Fruit fly (Drosophila melanogaster) whole organism, embryonic: Measurements from ENCODE around the gene CG15337.

Source experiments
- Abd-B ChIP-seq: fragments of 200-800 bp; sonication (Bioruptor generic); optimal IDR thresholded peaks from 2 replicates; lab custom pipeline; 2018; ENCODE audit warnings: missing biosample characterization, mild to moderate bottlenecking, missing genetic modification characterization, moderate library complexity
- Ada2b ChIP-seq: fragments of 200-800 bp; sonication (Bioruptor generic); IDR thresholded peaks from 2 replicates; pipeline ENCODE4 v1.3.6; 2022; ENCODE audit warnings: missing biosample characterization, missing genetic modification characterization
- Asciz ChIP-seq: fragments of 200-800 bp; sonication (Bioruptor generic); optimal IDR thresholded peaks from 2 replicates; lab custom pipeline; 2017; ENCODE audit warnings: missing biosample characterization, mild to moderate bottlenecking, missing genetic modification characterization, missing genetic modification reagents
- Awh ChIP-seq: fragments of 200-800 bp; sonication (Bioruptor generic); IDR thresholded peaks from 2 replicates; pipeline ENCODE4, ENCODE4 v1.3.6; 2022; ENCODE audit warnings: missing biosample characterization, missing genetic modification characterization
- CG10462 ChIP-seq: fragments of 200-800 bp; sonication (Bioruptor generic); optimal IDR thresholded peaks from 2 replicates; lab custom pipeline; 2016; ENCODE audit warnings: missing biosample characterization, missing genetic modification characterization
- CG12659 ChIP-seq: fragments of 200-800 bp; sonication (Bioruptor generic); optimal IDR thresholded peaks from 3 replicates; lab custom pipeline; 2017; ENCODE audit warnings: mild to moderate bottlenecking, missing biosample characterization, missing genetic modification reagents, missing genetic modification characterization
- CG14860 ChIP-seq: fragments of 200-800 bp; sonication (Bioruptor generic); IDR thresholded peaks from 3 replicates; pipeline ENCODE4 v1.3.6; 2022; ENCODE audit warnings: missing biosample characterization, missing genetic modification characterization; ENCODE audit not compliant: partially characterized antibody
- CG14965 ChIP-seq: fragments of 200-800 bp; sonication (Bioruptor generic); optimal IDR thresholded peaks from 2 replicates; lab custom pipeline; 2016; ENCODE audit warnings: missing biosample characterization, missing genetic modification characterization, borderline replicate concordance
- CG18011 ChIP-seq: fragments of 200-800 bp; sonication (Bioruptor generic); optimal IDR thresholded peaks from 2 replicates; lab custom pipeline; 2017; ENCODE audit warnings: missing biosample characterization, missing genetic modification characterization, mild to moderate bottlenecking, moderate library complexity, missing genotype
- CG2120 ChIP-seq: fragments of 200-800 bp; sonication (Bioruptor generic); optimal IDR thresholded peaks from 3 replicates; lab custom pipeline; 2016; ENCODE audit warnings: missing biosample characterization, missing genetic modification characterization
- CG2202 ChIP-seq: fragments of 200-800 bp; sonication (Bioruptor generic); optimal IDR thresholded peaks from 2 replicates; lab custom pipeline; 2018; ENCODE audit warnings: missing biosample characterization, mild to moderate bottlenecking, missing genetic modification characterization
- CG3726 ChIP-seq: fragments of 200-800 bp; sonication (Bioruptor generic); IDR thresholded peaks from 3 replicates; pipeline ENCODE4, ENCODE4 v1.3.6; 2022; ENCODE audit warnings: missing biosample characterization, missing genetic modification characterization
- CG4328 ChIP-seq: fragments of 200-800 bp; sonication (Bioruptor generic); optimal IDR thresholded peaks from 3 replicates; lab custom pipeline; 2017; ENCODE audit warnings: missing biosample characterization, missing genetic modification reagents, missing genetic modification characterization
- CG6654 ChIP-seq: fragments of 200-800 bp; sonication (Bioruptor generic); optimal IDR thresholded peaks from 2 replicates; lab custom pipeline; 2017; ENCODE audit warnings: missing biosample characterization, mild to moderate bottlenecking, missing genetic modification characterization
- CG7839 ChIP-seq: fragments of 200-800 bp; sonication (Bioruptor generic); optimal IDR thresholded peaks from 3 replicates; lab custom pipeline; 2018; ENCODE audit warnings: missing biosample characterization, mild to moderate bottlenecking, missing genetic modification characterization, moderate library complexity
- CG7928 ChIP-seq: fragments of 200-800 bp; sonication (Bioruptor generic); optimal IDR thresholded peaks from 2 replicates; lab custom pipeline; 2017; ENCODE audit warnings: missing biosample characterization, mild to moderate bottlenecking, missing genetic modification characterization
- CG8089 ChIP-seq: fragments of 200-800 bp; sonication (Bioruptor generic); optimal IDR thresholded peaks from 3 replicates; lab custom pipeline; 2016; ENCODE audit warnings: missing biosample characterization, missing genetic modification characterization
- D19A ChIP-seq: fragments of 200-800 bp; optimal IDR thresholded peaks from 3 replicates; lab custom pipeline; 2019; ENCODE audit warnings: missing biosample characterization, mild to moderate bottlenecking, missing genetic modification characterization, moderate library complexity
- Deaf1 ChIP-seq: fragments of 200-800 bp; optimal IDR thresholded peaks from 3 replicates; lab custom pipeline; 2019; ENCODE audit warnings: missing biosample characterization, mild to moderate bottlenecking, missing genetic modification characterization, moderate library complexity
- Dek ChIP-seq: fragments of 200-800 bp; sonication (Bioruptor generic); optimal IDR thresholded peaks from 3 replicates; lab custom pipeline; 2019; ENCODE audit warnings: missing biosample characterization, mild to moderate bottlenecking, missing genetic modification characterization, moderate library complexity
- E2f1 ChIP-seq: fragments of 200-800 bp; sonication (Bioruptor generic); IDR thresholded peaks from 2 replicates; pipeline ENCODE4 v1.3.6; 2022; ENCODE audit warnings: missing biosample characterization, missing genetic modification characterization
- E2f2 ChIP-seq: fragments of 200-800 bp; sonication (Bioruptor generic); IDR thresholded peaks from 2 replicates; pipeline ENCODE4 v1.3.6; 2022; ENCODE audit warnings: missing biosample characterization, missing genetic modification characterization
- Elba2 ChIP-seq: fragments of 200-800 bp; sonication (Bioruptor generic); optimal IDR thresholded peaks from 3 replicates; lab custom pipeline; 2016; ENCODE audit warnings: missing biosample characterization, missing genetic modification characterization
- Fer3 ChIP-seq: fragments of 200-800 bp; sonication (Bioruptor generic); optimal IDR thresholded peaks from 2 replicates; lab custom pipeline; 2018; ENCODE audit warnings: missing biosample characterization, mild to moderate bottlenecking, missing genetic modification characterization, moderate library complexity
- Gug ChIP-seq: fragments of 200-800 bp; sonication (Bioruptor generic); IDR thresholded peaks from 4 replicates; pipeline ENCODE4 v1.3.6; 2022; ENCODE audit warnings: missing biosample characterization, missing genetic modification characterization
- HmgD ChIP-seq: fragments of 200-800 bp; sonication (Bioruptor generic); optimal IDR thresholded peaks from 3 replicates; lab custom pipeline; 2016; ENCODE audit warnings: missing biosample characterization, missing genetic modification characterization
- Kr ChIP-seq: fragments of 200-800 bp; sonication (Bioruptor generic); optimal IDR thresholded peaks from 2 replicates; lab custom pipeline; 2017; ENCODE audit warnings: missing biosample characterization, mild to moderate bottlenecking, missing genetic modification characterization
- Lhr ChIP-seq: fragments of 200-800 bp; sonication (Bioruptor generic); optimal IDR thresholded peaks from 3 replicates; lab custom pipeline; 2017; ENCODE audit warnings: mild to moderate bottlenecking, missing biosample characterization, missing genetic modification reagents, missing genetic modification characterization
- MBD-R2 ChIP-seq: fragments of 200-800 bp; sonication (Bioruptor generic); IDR thresholded peaks from 2 replicates; pipeline ENCODE4 v1.3.6; 2022; ENCODE audit warnings: missing biosample characterization, missing genetic modification characterization
- Nf-YA ChIP-seq: fragments of 200-800 bp; sonication (Bioruptor generic); IDR thresholded peaks from 2 replicates; pipeline ENCODE4 v1.3.6; 2022; ENCODE audit warnings: missing biosample characterization, missing genetic modification characterization
- Six4 ChIP-seq: fragments of 200-800 bp; sonication (Bioruptor generic); optimal IDR thresholded peaks from 2 replicates; lab custom pipeline; 2016; ENCODE audit warnings: missing biosample characterization, missing genetic modification characterization
- cato ChIP-seq: fragments of 200-800 bp; sonication (Bioruptor generic); optimal IDR thresholded peaks from 2 replicates; lab custom pipeline; 2016; ENCODE audit warnings: missing biosample characterization, missing genetic modification characterization, borderline replicate concordance
- crp ChIP-seq, 2 experiments: fragments of 200-800 bp; sonication (Bioruptor generic); optimal IDR thresholded peaks; 2 replicates in 1 of 2; 3 replicates in 1 of 2; lab custom pipeline; 2017; ENCODE audit warnings: missing biosample characterization in 2 of 2, missing genetic modification characterization in 2 of 2, mild to moderate bottlenecking in 1 of 2, moderate library complexity in 1 of 2
- ems ChIP-seq: fragments of 200-800 bp; sonication (Bioruptor generic); optimal IDR thresholded peaks from 3 replicates; lab custom pipeline; 2016; ENCODE audit warnings: missing biosample characterization, missing genetic modification characterization
- exex ChIP-seq: fragments of 200-800 bp; sonication (Bioruptor generic); optimal IDR thresholded peaks from 4 replicates; lab custom pipeline; 2018; ENCODE audit warnings: missing biosample characterization, mild to moderate bottlenecking, missing genetic modification characterization, moderate library complexity
- gsb ChIP-seq: fragments of 200-800 bp; sonication (Bioruptor generic); IDR thresholded peaks from 2 replicates; pipeline ENCODE4 v1.3.6; 2022; ENCODE audit warnings: missing biosample characterization, missing genetic modification characterization
- her ChIP-seq: fragments of 200-800 bp; sonication (Bioruptor generic); optimal IDR thresholded peaks from 2 replicates; lab custom pipeline; 2016; ENCODE audit warnings: missing biosample characterization, missing genetic modification characterization
- insv ChIP-seq, 2 experiments: fragments of 200-800 bp; sonication (Bioruptor generic); optimal IDR thresholded peaks; 3 replicates each; lab custom pipeline; 2016 to 2018; ENCODE audit warnings: missing biosample characterization in 2 of 2, missing genetic modification characterization in 2 of 2
- nau ChIP-seq: fragments of 200-800 bp; sonication (Bioruptor generic); optimal IDR thresholded peaks from 3 replicates; lab custom pipeline; 2017; ENCODE audit warnings: missing biosample characterization, mild to moderate bottlenecking, missing genetic modification characterization, missing genetic modification reagents
- phol ChIP-seq: fragments of 200-800 bp; sonication (Bioruptor generic); optimal IDR thresholded peaks from 3 replicates; lab custom pipeline; 2018; ENCODE audit warnings: missing biosample characterization, mild to moderate bottlenecking, missing genetic modification characterization, moderate library complexity
- scrt ChIP-seq: fragments of 200-800 bp; sonication (Bioruptor generic); optimal IDR thresholded peaks from 2 replicates; lab custom pipeline; 2018; ENCODE audit warnings: missing biosample characterization, mild to moderate bottlenecking, missing genetic modification characterization, moderate library complexity
- sd ChIP-seq: fragments of 200-800 bp; sonication (Bioruptor generic); optimal IDR thresholded peaks from 3 replicates; lab custom pipeline; 2018; ENCODE audit warnings: missing biosample characterization, mild to moderate bottlenecking, missing genetic modification characterization, moderate library complexity
- sima ChIP-seq: fragments of 200-800 bp; sonication (Bioruptor generic); optimal IDR thresholded peaks from 2 replicates; lab custom pipeline; 2016; ENCODE audit warnings: missing biosample characterization, missing genetic modification characterization
- sisA ChIP-seq: fragments of 200-800 bp; sonication (Bioruptor generic); IDR thresholded peaks from 2 replicates; pipeline ENCODE4 v1.3.6; 2022; ENCODE audit warnings: missing biosample characterization, missing genetic modification characterization
- sr ChIP-seq: fragments of 200-800 bp; sonication (Bioruptor generic); IDR thresholded peaks from 3 replicates; pipeline ENCODE4 v1.3.6; 2022; ENCODE audit warnings: missing biosample characterization, missing genetic modification characterization
- toy ChIP-seq: fragments of 200-800 bp; sonication (Bioruptor generic); IDR thresholded peaks from 2 replicates; pipeline ENCODE4 v1.3.6; 2022; ENCODE audit warnings: missing biosample characterization, missing genetic modification characterization
- zfh2 ChIP-seq: fragments of 200-800 bp; sonication (Bioruptor generic); optimal IDR thresholded peaks from 2 replicates; lab custom pipeline; 2016; ENCODE audit warnings: missing biosample characterization, missing genetic modification characterization

The CG15337 gene

DNA sequence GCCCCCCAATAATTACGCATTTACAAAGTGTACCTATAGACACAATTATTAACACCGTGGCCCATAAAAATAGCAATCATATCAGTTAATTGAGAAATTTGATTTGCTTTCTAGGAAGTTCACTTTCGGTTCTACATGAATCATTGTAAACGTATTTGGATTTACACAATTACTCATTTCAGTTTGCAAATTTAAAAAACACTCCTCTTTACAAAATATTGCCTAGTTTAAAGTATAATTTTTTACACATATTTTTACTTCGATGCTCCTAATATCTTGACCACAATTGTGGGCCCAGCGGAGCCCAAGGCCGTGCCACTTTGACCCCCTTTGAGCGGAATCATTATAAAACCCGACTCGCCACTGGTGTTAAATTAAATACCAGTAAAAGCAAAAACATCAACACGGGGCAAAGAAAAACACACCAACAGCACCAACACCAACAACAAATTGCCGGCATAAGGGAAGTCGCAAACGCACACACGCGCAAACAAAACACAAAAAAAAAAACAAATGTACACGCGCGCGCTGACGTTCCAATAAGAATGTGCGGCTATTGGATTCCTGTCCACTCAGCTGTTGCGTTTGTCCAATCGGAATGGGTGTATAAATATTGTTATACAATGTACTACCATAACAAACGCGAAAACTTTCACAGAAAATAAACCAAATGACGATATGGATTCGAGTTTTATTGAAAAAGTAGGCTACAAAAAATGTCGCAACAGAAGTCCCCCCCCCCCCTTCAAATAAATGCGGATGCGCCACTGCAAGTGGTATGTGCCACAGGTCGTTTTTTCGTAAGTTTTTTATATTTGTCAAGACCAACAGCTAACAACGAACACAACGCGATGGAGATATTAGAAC lies 45.1 kb upstream of the CG15337 start (continued):
- TF ChIP-seq ems (peak; percentile 63), Lhr (GFP tag; lab: Kevin White, UChicago) (no peak), Deaf1 (tag; lab: Kevin White, UChicago) (peak; percentile 37), scrt (GFP tag; lab: Kevin White, UChicago) (peak; percentile 11), insv (GFP tag; optimal IDR thresholded peaks at IDR 0.05; lab: Kevin White, UChicago) (peak; percentile 64 to 94), sr (GFP tag; lab: Robert Waterston, UW) (no peak), E2f2 (GFP tag; lab: Robert Waterston, UW) (peak; percentile 38; the same call in 1 of the 2 replicates), exex (tag; lab: Kevin White, UChicago) (peak; percentile 24), toy (GFP tag; lab: Robert Waterston, UW) (no peak), Awh (GFP tag; lab: Robert Waterston, UW) (no peak), CG7928 (GFP tag; lab: Kevin White, UChicago) (no peak), CG12659 (GFP tag; lab: Kevin White, UChicago) (peak; percentile 38), HmgD (no peak), CG14965 (GFP tag; lab: Kevin White, UChicago) (no peak), E2f1 (0 out of 2 replicates have a peak, but pooled peaks have one; percentile 38), CG18011 (GFP tag; lab: Kevin White, UChicago) (peak; percentile 0), CG2202 (tag; lab: Kevin White, UChicago) (no peak), phol (tag; lab: Kevin White, UChicago) (peak; percentile 55), CG6654 (GFP tag; lab: Kevin White, UChicago) (peak; percentile 18), Six4 (GFP tag; lab: Kevin White, UChicago) (no peak), cato (GFP tag; lab: Kevin White, UChicago) (no peak), Dek (peak; percentile 61), D19A (peak; percentile 47), Kr (GFP tag; lab: Kevin White, UChicago) (no peak), Nf-YA (GFP tag; lab: Robert Waterston, UW) (no peak), nau (GFP tag; lab: Kevin White, UChicago) (peak; percentile 13), CG10462 (GFP tag; lab: Kevin White, UChicago) (no peak), Fer3 (tag; lab: Kevin White, UChicago) (peak; percentile 71), Ada2b (GFP tag; lab: Robert Waterston, UW) (peak; percentile 52), MBD-R2 (GFP tag; lab: Robert Waterston, UW) (no peak; the same call in 1 of the 2 replicates), Asciz (peak; percentile 53), her (peak; percentile 52), CG7839 (tag; lab: Kevin White, UChicago) (peak; percentile 76), Abd-B (peak; percentile 56), sisA (GFP tag; lab: Robert Waterston, UW) (peak; percentile 39; the same call in 1 of the 2 replicates), CG2120 (peak; percentile 83), CG4328 (GFP tag; lab: Kevin White, UChicago) (peak; percentile 38), CG3726 (GFP tag; lab: Robert Waterston, UW) (0 out of 3 replicates have a peak, but pooled peaks have one; percentile 59), zfh2 (GFP tag; lab: Kevin White, UChicago) (peak; percentile 50), gsb (GFP tag; lab: Robert Waterston, UW) (0 out of 2 replicates have a peak, but pooled peaks have one; percentile 33), CG14860 (GFP tag; lab: Robert Waterston, UW) (no peak), Gug (no peak), sima (peak; percentile 6), Elba2 (GFP tag; lab: Kevin White, UChicago) (peak; percentile 80), crp (GFP tag; optimal IDR thresholded peaks at IDR 0.05; lab: Kevin White, UChicago) (peak in 1 of 2 experiments; percentile 16), sd (peak; percentile 41), CG8089 (GFP tag; lab: Kevin White, UChicago) (no peak)
